Fruit fly (Drosophila melanogaster): ENCODE results near the gene CG12617.

CG12617 gene

dm6 chr2L:20326317-20326716, 31.8 kb downstream of the CG12617 start (continued):
- no peak for TF ChIP-seq CG4328 (GFP tag; optimal IDR thresholded peaks at IDR 0.05)
- TF ChIP-seq hkb (optimal IDR thresholded peaks at IDR 0.05): no peak
- TF ChIP-seq hkb (GFP tag; IDR thresholded peaks at IDR 0.05): peak; percentile 66; the same call in 1 of the 2 replicates
- peak; percentile 63 for TF ChIP-seq org-1 (GFP tag; optimal IDR thresholded peaks at IDR 0.05)
- TF ChIP-seq CG13287 (GFP tag; IDR thresholded peaks at IDR 0.05; ENCODE audit: partially characterized antibody): peak; percentile 12; the same call in 1 of the 2 replicates
- no peak for TF ChIP-seq psq (GFP tag; optimal IDR thresholded peaks at IDR 0.05)
- TF ChIP-seq CG11093 (GFP tag; IDR thresholded peaks at IDR 0.05): peak; percentile 85
- no peak for TF ChIP-seq CG8478 (optimal IDR thresholded peaks at IDR 0.05)
- no peak for TF ChIP-seq corto (GFP tag; optimal IDR thresholded peaks at IDR 0.05)
- TF ChIP-seq CG6254 (GFP tag; optimal IDR thresholded peaks at IDR 0.05): peak; percentile 81
- TF ChIP-seq insv (GFP tag; optimal IDR thresholded peaks at IDR 0.05): no peak
- no peak for TF ChIP-seq p53 (GFP tag; optimal IDR thresholded peaks at IDR 0.05)
- TF ChIP-seq Blimp-1 (GFP tag; optimal IDR thresholded peaks at IDR 0.05): peak; percentile 88
- peak; percentile 71 to 79 for TF ChIP-seq dpn (GFP tag; optimal IDR thresholded peaks at IDR 0.05)
- peak; percentile 83 for TF ChIP-seq CG18599 (GFP tag; optimal IDR thresholded peaks at IDR 0.05)
- TF ChIP-seq sd (tag; optimal IDR thresholded peaks at IDR 0.05): no peak
- peak; percentile 78 for TF ChIP-seq NFAT (GFP tag; IDR thresholded peaks at IDR 0.05)
- peak; percentile 58 for TF ChIP-seq ems (GFP tag; optimal IDR thresholded peaks at IDR 0.05)
- no peak for TF ChIP-seq CG9797 (GFP tag; optimal IDR thresholded peaks at IDR 0.05)
- peak; percentile 1 for TF ChIP-seq Dek (tag; optimal IDR thresholded peaks at IDR 0.05)
- peak; percentile 68; the same call in 1 of the 2 replicates for TF ChIP-seq dan (GFP tag; IDR thresholded peaks at IDR 0.05)
- TF ChIP-seq CG9609 (GFP tag; optimal IDR thresholded peaks at IDR 0.05): peak; percentile 27
- peak; percentile 55; the same call in 1 of the 2 replicates for TF ChIP-seq CG3847 (GFP tag; IDR thresholded peaks at IDR 0.05)
- peak; percentile 76 for TF ChIP-seq dati (GFP tag; IDR thresholded peaks at IDR 0.05)
- peak; percentile 82 for TF ChIP-seq CG10979 (tag; optimal IDR thresholded peaks at IDR 0.05)
- TF ChIP-seq CG32532 (GFP tag; IDR thresholded peaks at IDR 0.05): peak; percentile 86
- TF ChIP-seq CG14441 (GFP tag; IDR thresholded peaks at IDR 0.05): peak; percentile 85
- TF ChIP-seq kni (GFP tag; optimal IDR thresholded peaks at IDR 0.05): no peak
- TF ChIP-seq CG2120 (GFP tag; optimal IDR thresholded peaks at IDR 0.05): peak; percentile 30
- TF ChIP-seq Nf-YC (tag; optimal IDR thresholded peaks at IDR 0.05): no peak
- TF ChIP-seq CoRest (tag; optimal IDR thresholded peaks at IDR 0.05): peak; percentile 50
- peak; percentile 72 for TF ChIP-seq tap (tag; optimal IDR thresholded peaks at IDR 0.05)
- no peak for TF ChIP-seq sqz (GFP tag; optimal IDR thresholded peaks at IDR 0.05)
- TF ChIP-seq abd-A (tag; optimal IDR thresholded peaks at IDR 0.05): no peak
- 0 out of 2 replicates have a peak, but pooled peaks have one; percentile 30 for TF ChIP-seq dimm (GFP tag; IDR thresholded peaks at IDR 0.05)
- no peak for TF ChIP-seq ash1 (GFP tag; optimal IDR thresholded peaks at IDR 0.05)
- TF ChIP-seq row (GFP tag; IDR thresholded peaks at IDR 0.05): peak; percentile 80
- peak; percentile 43 for TF ChIP-seq Hr3 (GFP tag; optimal IDR thresholded peaks at IDR 0.05)
- TF ChIP-seq CG4854 (GFP tag; optimal IDR thresholded peaks at IDR 0.05): peak; percentile 64
- peak; percentile 92 for TF ChIP-seq CG34422 (GFP tag; IDR thresholded peaks at IDR 0.05)
- TF ChIP-seq Atf6 (GFP tag; IDR thresholded peaks at IDR 0.05): peak; percentile 60
- TF ChIP-seq Fer3 (tag; optimal IDR thresholded peaks at IDR 0.05): peak; percentile 65
- TF ChIP-seq Hr39 (optimal IDR thresholded peaks at IDR 0.05): no peak
- no peak for TF ChIP-seq ftz-f1 (GFP tag; optimal IDR thresholded peaks at IDR 0.05)
- no peak for TF ChIP-seq CHES-1-like (GFP tag; optimal IDR thresholded peaks at IDR 0.05)
- peak; percentile 46; the same call in 1 of the 3 replicates for TF ChIP-seq CG6175 (GFP tag; IDR thresholded peaks at IDR 0.05)
- peak; percentile 75 for TF ChIP-seq CG33213 (GFP tag; optimal IDR thresholded peaks at IDR 0.05)
- no peak for TF ChIP-seq gcm2 (GFP tag; optimal IDR thresholded peaks at IDR 0.05)
- TF ChIP-seq Trl (optimal IDR thresholded peaks at IDR 0.05): no peak
- TF ChIP-seq Trl (GFP tag; optimal IDR thresholded peaks at IDR 0.05): peak; percentile 46
- TF ChIP-seq ab (GFP tag; optimal IDR thresholded peaks at IDR 0.05): no peak
- peak; percentile 27 for TF ChIP-seq HLH54F (GFP tag; optimal IDR thresholded peaks at IDR 0.05)
- TF ChIP-seq CG2129 (GFP tag; IDR thresholded peaks at IDR 0.05; ENCODE audit: partially characterized antibody): no peak
